Fruit fly (Drosophila melanogaster) whole organism, embryonic: ENCODE data around the gene Coq5.

Experiments
- BEAF-32 ChIP-seq: fragments of 200-800 bp; sonication (Bioruptor generic); optimal IDR thresholded peaks from 3 replicates; lab custom pipeline; 2017; ENCODE audit warnings: missing biosample characterization, missing genetic modification characterization, mild to moderate bottlenecking, moderate library complexity, missing genetic modification reagents
- Bgb ChIP-seq: fragments of 200-800 bp; sonication (Bioruptor generic); IDR thresholded peaks from 2 replicates; pipeline ENCODE4 v1.3.6; 2022; ENCODE audit warnings: missing biosample characterization, missing genetic modification characterization; ENCODE audit not compliant: partially characterized antibody
- CG11398 ChIP-seq: fragments of 200-800 bp; sonication (Bioruptor generic); optimal IDR thresholded peaks from 2 replicates; lab custom pipeline; 2016; ENCODE audit warnings: missing biosample characterization, missing genetic modification characterization
- CG13894 ChIP-seq: fragments of 200-800 bp; sonication (Bioruptor generic); optimal IDR thresholded peaks from 3 replicates; lab custom pipeline; 2018; ENCODE audit warnings: missing biosample characterization, mild to moderate bottlenecking, missing genetic modification characterization, moderate library complexity
- CG14667 ChIP-seq: fragments of 200-800 bp; sonication (Bioruptor generic); IDR thresholded peaks from 2 replicates; pipeline ENCODE4 v1.3.6; 2022; ENCODE audit warnings: missing biosample characterization, missing genetic modification characterization
- CG17328 ChIP-seq: fragments of 200-800 bp; sonication (Bioruptor generic); IDR thresholded peaks from 2 replicates; pipeline ENCODE4 v1.3.6; 2022; ENCODE audit warnings: missing biosample characterization, missing genetic modification characterization
- CG18619 ChIP-seq: fragments of 200-800 bp; sonication (Bioruptor generic); optimal IDR thresholded peaks from 3 replicates; lab custom pipeline; 2017; ENCODE audit warnings: missing biosample characterization, mild to moderate bottlenecking, missing genetic modification characterization
- CG2199 ChIP-seq: fragments of 200-800 bp; sonication (Bioruptor generic); IDR thresholded peaks from 3 replicates; pipeline ENCODE4 v1.3.6; 2022; ENCODE audit warnings: missing biosample characterization, missing genetic modification characterization
- CG2875 ChIP-seq: fragments of 200-800 bp; sonication (Bioruptor generic); optimal IDR thresholded peaks from 2 replicates; lab custom pipeline; 2017; ENCODE audit warnings: missing biosample characterization, mild to moderate bottlenecking, missing genetic modification characterization, missing genetic modification reagents
- CG31224 ChIP-seq: fragments of 200-800 bp; sonication (Bioruptor generic); IDR thresholded peaks from 2 replicates; pipeline ENCODE4 v1.3.6; 2022; ENCODE audit warnings: missing biosample characterization, missing genetic modification characterization
- CG3163 ChIP-seq: fragments of 200-800 bp; sonication (Bioruptor generic); optimal IDR thresholded peaks from 3 replicates; lab custom pipeline; 2016; ENCODE audit warnings: missing biosample characterization, missing genetic modification characterization
- CG34376 ChIP-seq: fragments of 200-800 bp; sonication (Bioruptor generic); optimal IDR thresholded peaks from 2 replicates; lab custom pipeline; 2018; ENCODE audit warnings: missing biosample characterization, mild to moderate bottlenecking, missing genetic modification characterization
- CG3726 ChIP-seq: fragments of 200-800 bp; sonication (Bioruptor generic); IDR thresholded peaks from 3 replicates; pipeline ENCODE4, ENCODE4 v1.3.6; 2022; ENCODE audit warnings: missing biosample characterization, missing genetic modification characterization
- CG4730 ChIP-seq: fragments of 200-800 bp; sonication (Bioruptor generic); IDR thresholded peaks from 2 replicates; pipeline ENCODE4 v1.3.6; 2022; ENCODE audit warnings: missing biosample characterization, missing genetic modification characterization
- CG7839 ChIP-seq: fragments of 200-800 bp; sonication (Bioruptor generic); optimal IDR thresholded peaks from 3 replicates; lab custom pipeline; 2018; ENCODE audit warnings: missing biosample characterization, mild to moderate bottlenecking, missing genetic modification characterization, moderate library complexity
- CG7987 ChIP-seq: fragments of 200-800 bp; sonication (Bioruptor generic); optimal IDR thresholded peaks from 2 replicates; lab custom pipeline; 2018; ENCODE audit warnings: missing biosample characterization, mild to moderate bottlenecking, missing genetic modification characterization, moderate library complexity
- D ChIP-seq, 2 experiments: fragments of 200-800 bp in 1 of 2; fragments of >200 bp in 1 of 2; sonication (Bioruptor generic) in 1 of 2; optimal IDR thresholded peaks; 2 replicates in 1 of 2; 3 replicates in 1 of 2; lab custom pipeline; 2017; ENCODE audit warnings: mild to moderate bottlenecking in 1 of 2, missing biosample characterization in 1 of 2, missing genetic modification characterization in 1 of 2, missing genetic modification reagents in 1 of 2
- Dll ChIP-seq: fragments of 200-800 bp; sonication (Bioruptor generic); IDR thresholded peaks from 4 replicates; pipeline ENCODE4 v1.3.6; 2022; ENCODE audit warnings: missing biosample characterization, missing genetic modification characterization; ENCODE audit not compliant: partially characterized antibody
- Dp ChIP-seq: fragments of 200-800 bp; sonication (Bioruptor generic); optimal IDR thresholded peaks from 2 replicates; lab custom pipeline; 2018; ENCODE audit warnings: missing biosample characterization, mild to moderate bottlenecking, missing genetic modification characterization, moderate library complexity
- Dref ChIP-seq: fragments of 200-800 bp; sonication (Bioruptor generic); IDR thresholded peaks from 2 replicates; pipeline ENCODE4 v1.3.6; 2022; ENCODE audit warnings: missing biosample characterization, missing genetic modification characterization
- Gug ChIP-seq: fragments of 200-800 bp; sonication (Bioruptor generic); IDR thresholded peaks from 4 replicates; pipeline ENCODE4 v1.3.6; 2022; ENCODE audit warnings: missing biosample characterization, missing genetic modification characterization
- Hand ChIP-seq: fragments of 200-800 bp; sonication (Bioruptor generic); optimal IDR thresholded peaks from 2 replicates; lab custom pipeline; 2017; ENCODE audit warnings: mild to moderate bottlenecking, missing biosample characterization, missing genetic modification reagents, missing genetic modification characterization
- MBD-R2 ChIP-seq: fragments of 200-800 bp; sonication (Bioruptor generic); IDR thresholded peaks from 2 replicates; pipeline ENCODE4 v1.3.6; 2022; ENCODE audit warnings: missing biosample characterization, missing genetic modification characterization
- MESR4 ChIP-seq: fragments of 200-800 bp; sonication (Bioruptor generic); optimal IDR thresholded peaks from 2 replicates; lab custom pipeline; 2018; ENCODE audit warnings: missing biosample characterization, mild to moderate bottlenecking, missing genetic modification characterization, moderate library complexity
- Mes4 ChIP-seq: fragments of 200-800 bp; sonication (Bioruptor generic); optimal IDR thresholded peaks from 2 replicates; lab custom pipeline; 2016; ENCODE audit warnings: missing biosample characterization, missing genetic modification characterization
- Oaz ChIP-seq: fragments of 200-800 bp; sonication (Bioruptor generic); IDR thresholded peaks from 2 replicates; pipeline ENCODE4 v1.3.6; 2022; ENCODE audit warnings: missing biosample characterization, missing genetic modification characterization
- Opbp ChIP-seq: fragments of 200-800 bp; sonication (Bioruptor generic); IDR thresholded peaks from 3 replicates; pipeline ENCODE4 v1.3.6; 2022; ENCODE audit warnings: missing biosample characterization, missing genetic modification characterization; ENCODE audit not compliant: partially characterized antibody
- Sry-δ ChIP-seq: fragments of 200-800 bp; sonication (Bioruptor generic); optimal IDR thresholded peaks from 2 replicates; lab custom pipeline; 2016; ENCODE audit warnings: missing biosample characterization, missing genetic modification characterization
- YL-1 ChIP-seq: fragments of 200-800 bp; sonication (Bioruptor generic); optimal IDR thresholded peaks from 3 replicates; lab custom pipeline; 2017; ENCODE audit warnings: missing biosample characterization, mild to moderate bottlenecking, missing genetic modification characterization
- amos ChIP-seq: fragments of 200-800 bp; sonication (Bioruptor generic); IDR thresholded peaks from 2 replicates; pipeline ENCODE4 v1.3.6; 2022; ENCODE audit warnings: missing biosample characterization, missing genetic modification characterization; ENCODE audit not compliant: partially characterized antibody
- dmrt11E ChIP-seq: fragments of 200-800 bp; sonication (Bioruptor generic); optimal IDR thresholded peaks from 3 replicates; lab custom pipeline; 2018; ENCODE audit warnings: missing biosample characterization, mild to moderate bottlenecking, missing genetic modification characterization, moderate library complexity
- fd96Cb ChIP-seq: fragments of 200-800 bp; sonication (Bioruptor generic); optimal IDR thresholded peaks from 2 replicates; lab custom pipeline; 2018; ENCODE audit warnings: missing biosample characterization, mild to moderate bottlenecking, missing genetic modification characterization, moderate library complexity
- gcm ChIP-seq: fragments of 200-800 bp; sonication (Bioruptor generic); optimal IDR thresholded peaks from 2 replicates; lab custom pipeline; 2019; ENCODE audit warnings: missing biosample characterization, mild to moderate bottlenecking, missing genetic modification characterization, moderate library complexity
- hbn ChIP-seq: fragments of 200-800 bp; sonication (Bioruptor generic); IDR thresholded peaks from 2 replicates; pipeline ENCODE4 v1.3.6; 2022; ENCODE audit warnings: missing biosample characterization, missing genetic modification characterization; ENCODE audit not compliant: partially characterized antibody
- insv ChIP-seq, 2 experiments: fragments of 200-800 bp; sonication (Bioruptor generic); optimal IDR thresholded peaks; 3 replicates each; lab custom pipeline; 2016 to 2018; ENCODE audit warnings: missing biosample characterization in 2 of 2, missing genetic modification characterization in 2 of 2
- maf-S ChIP-seq: fragments of 200-800 bp; sonication (Bioruptor generic); optimal IDR thresholded peaks from 2 replicates; lab custom pipeline; 2016; ENCODE audit warnings: missing biosample characterization, missing genetic modification characterization
- mld ChIP-seq: fragments of 200-800 bp; sonication (Bioruptor generic); IDR thresholded peaks from 3 replicates; pipeline ENCODE4 v1.3.6; 2022; ENCODE audit warnings: missing biosample characterization, missing genetic modification characterization; ENCODE audit not compliant: partially characterized antibody
- nerfin-2 ChIP-seq: fragments of 200-800 bp; sonication (Bioruptor generic); IDR thresholded peaks from 2 replicates; pipeline ENCODE4 v1.3.6; 2022; ENCODE audit warnings: missing biosample characterization, missing genetic modification characterization; ENCODE audit not compliant: partially characterized antibody
- pan ChIP-seq, 4 experiments: fragments of >200 bp in 3 of 4; fragments of 200-800 bp in 1 of 4; sonication (Bioruptor generic) in 1 of 4; optimal IDR thresholded peaks in 3 of 4; IDR thresholded peaks in 1 of 4; 2 replicates each; pipeline versions ENCODE4 v1.3.6 to Lab custom; 2017 to 2022; ENCODE audit warnings: missing biosample characterization in 2 of 4, missing genetic modification characterization in 2 of 4, mixed read lengths in 1 of 4
- prd ChIP-seq, 3 experiments: fragments of >200 bp in 2 of 3; fragments of 200-800 bp in 1 of 3; sonication (Bioruptor generic) in 1 of 3; optimal IDR thresholded peaks in 2 of 3; IDR thresholded peaks in 1 of 3; 2 replicates in 2 of 3; 3 replicates in 1 of 3; pipeline versions ENCODE4 v1.3.6 to Lab custom; 2017 to 2022; ENCODE audit warnings: missing biosample characterization in 1 of 3, missing genetic modification characterization in 1 of 3
- pzg ChIP-seq: fragments of 200-800 bp; sonication (Bioruptor generic); optimal IDR thresholded peaks from 3 replicates; lab custom pipeline; 2018; ENCODE audit warnings: missing biosample characterization, mild to moderate bottlenecking, missing genetic modification characterization, moderate library complexity
- salm ChIP-seq: fragments of 200-800 bp; sonication (Bioruptor generic); optimal IDR thresholded peaks from 2 replicates; lab custom pipeline; 2018; ENCODE audit warnings: missing biosample characterization, mild to moderate bottlenecking, missing genetic modification characterization
- sc ChIP-seq, 3 experiments: fragments of >200 bp in 2 of 3; fragments of 200-800 bp in 1 of 3; sonication (Bioruptor generic) in 1 of 3; optimal IDR thresholded peaks; 2 replicates in 2 of 3; 3 replicates in 1 of 3; lab custom pipeline; 2017; ENCODE audit warnings: mild to moderate bottlenecking in 1 of 3, missing biosample characterization in 1 of 3, missing genetic modification characterization in 1 of 3, missing genetic modification reagents in 1 of 3
- slbo ChIP-seq: fragments of 200-800 bp; sonication (Bioruptor generic); IDR thresholded peaks from 2 replicates; pipeline ENCODE4 v1.3.6; 2022; ENCODE audit warnings: missing biosample characterization, missing genetic modification characterization
- sug ChIP-seq: fragments of 200-800 bp; optimal IDR thresholded peaks from 2 replicates; lab custom pipeline; 2019; ENCODE audit warnings: missing biosample characterization, mild to moderate bottlenecking, missing genetic modification characterization, moderate library complexity
- tup ChIP-seq: fragments of 200-800 bp; sonication (Bioruptor generic); optimal IDR thresholded peaks from 2 replicates; lab custom pipeline; 2016; ENCODE audit warnings: missing biosample characterization, mild to moderate bottlenecking, missing genetic modification characterization, moderate library complexity

Gene Coq5

dm6 chrX:13214056-13214455 lies 19.7 kb upstream of the Coq5 start (continued):
- TF ChIP-seq CG11398 (peak; percentile 33), Hand (GFP tag; lab: Kevin White, UChicago) (no peak), CG4730 (GFP tag; lab: Robert Waterston, UW) (peak; percentile 47), slbo (GFP tag; lab: Robert Waterston, UW) (peak; percentile 76), CG34376 (GFP tag; lab: Kevin White, UChicago) (no peak), CG2199 (GFP tag; lab: Robert Waterston, UW) (no peak), prd (optimal IDR thresholded peaks at IDR 0.05; lab: Kevin White, UChicago) (no peak), prd (GFP tag; IDR thresholded peaks at IDR 0.05; lab: Robert Waterston, UW) (peak; percentile 78), YL-1 (GFP tag; lab: Kevin White, UChicago) (peak; percentile 7), CG17328 (GFP tag; lab: Robert Waterston, UW) (peak; percentile 67), CG3163 (GFP tag; lab: Kevin White, UChicago) (peak; percentile 31), CG3726 (GFP tag; lab: Robert Waterston, UW) (no peak), dmrt11E (tag; lab: Kevin White, UChicago) (peak; percentile 46), CG13894 (tag; lab: Kevin White, UChicago) (peak; percentile 9), CG7987 (GFP tag; lab: Kevin White, UChicago) (no peak), D (optimal IDR thresholded peaks at IDR 0.05; lab: Kevin White, UChicago) (no peak), D (GFP tag; optimal IDR thresholded peaks at IDR 0.05; lab: Kevin White, UChicago) (peak; percentile 38), Mes4 (GFP tag; lab: Kevin White, UChicago) (peak; percentile 58), Oaz (GFP tag; lab: Robert Waterston, UW) (no peak), Sry-δ (GFP tag; lab: Kevin White, UChicago) (peak; percentile 43), CG31224 (GFP tag; lab: Robert Waterston, UW) (peak; percentile 31; the same call in 1 of the 2 replicates), CG2875 (no peak), Gug (GFP tag; lab: Robert Waterston, UW) (peak; percentile 50; the same call in 1 of the 4 replicates), salm (tag; lab: Kevin White, UChicago) (peak; percentile 4), insv (GFP tag; optimal IDR thresholded peaks at IDR 0.05; lab: Kevin White, UChicago) (no peak), CG14667 (GFP tag; lab: Robert Waterston, UW) (peak; percentile 64)

dm6 chrX:13212138-13212481 lies 17.8 kb upstream of the Coq5 start, which contains the start of gene REG:
Gene REG (plus strand): TSS chrX:13212325.
- TF ChIP-seq Dref (GFP tag; lab: Robert Waterston, UW) (peak; percentile 62), BEAF-32 (peak; percentile 23), MESR4 (peak; percentile 69), gcm (no peak), Bgb (peak; percentile 39), sug (no peak), pzg (peak; percentile 2), amos (peak; percentile 53; the same call in 1 of the 2 replicates), sc (optimal IDR thresholded peaks at IDR 0.05; lab: Kevin White, UChicago) (no peak), sc (GFP tag; optimal IDR thresholded peaks at IDR 0.05; lab: Kevin White, UChicago) (no peak), MBD-R2 (GFP tag; lab: Robert Waterston, UW) (peak; percentile 49; the same call in 1 of the 2 replicates), Opbp (GFP tag; lab: Robert Waterston, UW) (peak; percentile 39; the same call in 1 of the 3 replicates), tup (GFP tag; lab: Kevin White, UChicago) (no peak), Dll (GFP tag; lab: Robert Waterston, UW) (0 out of 4 replicates have a peak, but pooled peaks have one; percentile 59), CG11398 (no peak), nerfin-2 (GFP tag; lab: Robert Waterston, UW) (0 out of 2 replicates have a peak, but pooled peaks have one; percentile 29), CG7839 (tag; lab: Kevin White, UChicago) (no peak), pan (optimal IDR thresholded peaks at IDR 0.05; lab: Kevin White, UChicago) (no peak), pan (GFP tag; optimal IDR thresholded peaks at IDR 0.05 in 1 of 2, IDR thresholded peaks at IDR 0.05 in 1 of 2) (no peak), maf-S (GFP tag; lab: Kevin White, UChicago) (no peak), Sry-δ (GFP tag; lab: Kevin White, UChicago) (peak; percentile 58), fd96Cb (tag; lab: Kevin White, UChicago) (no peak), mld (GFP tag; lab: Robert Waterston, UW) (0 out of 3 replicates have a peak, but pooled peaks have one; percentile 46), hbn (GFP tag; lab: Robert Waterston, UW) (peak; percentile 48; the same call in 1 of the 2 replicates), Dp (GFP tag; lab: Kevin White, UChicago) (peak; percentile 34), CG18619 (GFP tag; lab: Kevin White, UChicago) (no peak)
